Worm (Caenorhabditis elegans) whole organism, mixed stage, embryonic: Measurements from ENCODE around the gene atl-1.

Experiments
- ces-1 ChIP-seq: fragments of 150-350 bp; optimal IDR thresholded peaks from 2 replicates; lab custom pipeline; 2014; ENCODE audit warnings: missing biosample characterization, missing genetic modification reagents, missing genetic modification characterization
- elt-3 ChIP-seq: fragments of 150-350 bp; optimal IDR thresholded peaks from 2 replicates; lab custom pipeline; 2014; ENCODE audit warnings: missing biosample characterization, missing genetic modification characterization
- ham-2 ChIP-seq: fragments of 200-800 bp; sonication (Bioruptor generic); optimal IDR thresholded peaks from 2 replicates; lab custom pipeline; 2018; ENCODE audit warnings: mild to moderate bottlenecking, missing genetic modification characterization, missing compliant biosample characterization
- nhr-12 ChIP-seq: fragments of 150-350 bp; optimal IDR thresholded peaks from 2 replicates; lab custom pipeline; 2014; ENCODE audit warnings: missing biosample characterization, missing genetic modification characterization
- nhr-2 ChIP-seq: fragments of 150-350 bp; optimal IDR thresholded peaks from 2 replicates; lab custom pipeline; 2014; ENCODE audit warnings: missing biosample characterization, missing genetic modification characterization
- nhr-237 ChIP-seq: fragments of 150-350 bp; optimal IDR thresholded peaks from 2 replicates; lab custom pipeline; 2014; ENCODE audit warnings: missing biosample characterization, missing genetic modification characterization
- nhr-76 ChIP-seq: sonication (generic microtip); optimal IDR thresholded peaks from 2 replicates; lab custom pipeline; 2017; ENCODE audit warnings: missing biosample characterization, missing genetic modification characterization
- sem-2 ChIP-seq: fragments of 200-800 bp; sonication (Bioruptor generic); optimal IDR thresholded peaks from 2 replicates; lab custom pipeline; 2018; ENCODE audit warnings: mild to moderate bottlenecking, missing genetic modification characterization, missing compliant biosample characterization
- snpc-4 ChIP-seq: fragments of 150-350 bp; optimal IDR thresholded peaks from 2 replicates; lab custom pipeline; 2014; ENCODE audit warnings: missing biosample characterization, missing genetic modification characterization
- sptf-1 ChIP-seq: sonication (generic microtip); optimal IDR thresholded peaks from 2 replicates; lab custom pipeline; 2017; ENCODE audit warnings: mild to moderate bottlenecking, missing genetic modification characterization, moderate library complexity, missing compliant biosample characterization
- tbx-8 ChIP-seq: fragments of 200-800 bp; sonication (Bioruptor generic); optimal IDR thresholded peaks from 2 replicates; lab custom pipeline; 2018; ENCODE audit warnings: mild to moderate bottlenecking, missing genetic modification characterization, moderate library complexity, missing compliant biosample characterization
- unc-62 ChIP-seq: fragments of 150-350 bp; optimal IDR thresholded peaks from 2 replicates; lab custom pipeline; 2014; ENCODE audit warnings: missing biosample characterization, missing genetic modification reagents, missing genetic modification characterization
- ztf-11 ChIP-seq: fragments of 150-350 bp; optimal IDR thresholded peaks from 2 replicates; lab custom pipeline; 2014; ENCODE audit warnings: missing biosample characterization, missing genetic modification characterization

- TF ChIP-seq snpc-4 (tag; lab: Kevin White, UChicago): no peak
- no peak for TF ChIP-seq ham-2 (GFP tag; lab: Kevin White, UChicago)
- TF ChIP-seq nhr-12 (tag; lab: Kevin White, UChicago): no peak
- no peak for TF ChIP-seq ztf-11 (tag; lab: Kevin White, UChicago)
- TF ChIP-seq unc-62 (GFP tag; lab: Kevin White, UChicago): no peak
- no peak for TF ChIP-seq tbx-8 (GFP tag; lab: Kevin White, UChicago)
- no peak for TF ChIP-seq ces-1 (GFP tag; lab: Kevin White, UChicago)
- no peak for TF ChIP-seq nhr-76 (tag; lab: Kevin White, UChicago)
- no peak for TF ChIP-seq elt-3
- no peak for TF ChIP-seq nhr-237 (tag; lab: Kevin White, UChicago)
- TF ChIP-seq nhr-2: no peak
- TF ChIP-seq sptf-1 (tag; lab: Kevin White, UChicago): no peak
- TF ChIP-seq sem-2 (GFP tag; lab: Kevin White, UChicago): no peak
These were observed 14.9 kb downstream of the atl-1 start for ce11 chrV:9630542-9630941.
